Worm (Caenorhabditis elegans) whole organism, late embryonic: Measurements from ENCODE around the gene W07G4.5.

Experiments used
- K02D7.2 ChIP-seq: sonication (generic microtip); optimal IDR thresholded peaks from 2 replicates; lab custom pipeline; 2017; ENCODE audit warnings: mild to moderate bottlenecking, missing genetic modification characterization, missing compliant biosample characterization
- Y22D7AL.16 ChIP-seq: sonication (generic microtip); optimal IDR thresholded peaks from 2 replicates; lab custom pipeline; 2016; ENCODE audit warnings: missing genetic modification characterization, missing compliant biosample characterization
- ahr-1 ChIP-seq: sonication (generic microtip); optimal IDR thresholded peaks from 2 replicates; lab custom pipeline; 2016; ENCODE audit warnings: missing genetic modification characterization, missing compliant biosample characterization
- ama-1 ChIP-seq: fragments of 150-350 bp; optimal IDR thresholded peaks from 2 replicates; lab custom pipeline; 2014
- ceh-14 ChIP-seq: sonication (generic microtip); optimal IDR thresholded peaks from 2 replicates; lab custom pipeline; 2016; ENCODE audit warnings: missing genotype, missing genetic modification characterization, missing compliant biosample characterization
- ceh-19 ChIP-seq: fragments of 200-800 bp; sonication (Bioruptor generic); optimal IDR thresholded peaks from 2 replicates; lab custom pipeline; 2018; ENCODE audit warnings: mild to moderate bottlenecking, missing genetic modification characterization, missing compliant biosample characterization
- ceh-2 ChIP-seq: sonication (generic microtip); optimal IDR thresholded peaks from 2 replicates; lab custom pipeline; 2016; ENCODE audit warnings: missing genotype, missing genetic modification characterization, missing compliant biosample characterization
- ceh-22 ChIP-seq: sonication (generic microtip); optimal IDR thresholded peaks from 2 replicates; lab custom pipeline; 2017; ENCODE audit warnings: missing biosample characterization, missing genetic modification characterization
- ceh-30 ChIP-seq: fragments of 150-350 bp; optimal IDR thresholded peaks from 2 replicates; lab custom pipeline; 2014; ENCODE audit warnings: missing biosample characterization, missing genetic modification characterization
- ceh-31 ChIP-seq: sonication (generic microtip); optimal IDR thresholded peaks from 2 replicates; lab custom pipeline; 2016; ENCODE audit warnings: missing genetic modification characterization, missing compliant biosample characterization
- ceh-34 ChIP-seq: sonication (generic microtip); optimal IDR thresholded peaks from 2 replicates; lab custom pipeline; 2016; ENCODE audit warnings: mild to moderate bottlenecking, missing genetic modification characterization, missing compliant biosample characterization
- ceh-48 ChIP-seq: sonication (generic microtip); optimal IDR thresholded peaks from 2 replicates; lab custom pipeline; 2016; ENCODE audit warnings: missing genetic modification characterization, inconsistent platforms, missing compliant biosample characterization
- ceh-6 ChIP-seq: fragments of 200-800 bp; sonication (Bioruptor generic); optimal IDR thresholded peaks from 2 replicates; lab custom pipeline; 2018; ENCODE audit warnings: mild to moderate bottlenecking, missing genetic modification characterization, missing compliant biosample characterization
- dmd-4 ChIP-seq: sonication (generic microtip); optimal IDR thresholded peaks from 2 replicates; lab custom pipeline; 2016; ENCODE audit warnings: borderline replicate concordance, missing genetic modification characterization, missing compliant biosample characterization
- elt-2 ChIP-seq: sonication (generic microtip); optimal IDR thresholded peaks from 2 replicates; lab custom pipeline; 2016; ENCODE audit warnings: missing genetic modification reagents, missing genetic modification characterization, missing compliant biosample characterization
- ets-4 ChIP-seq: sonication (generic microtip); optimal IDR thresholded peaks from 2 replicates; lab custom pipeline; 2016; ENCODE audit warnings: missing genetic modification characterization, missing compliant biosample characterization
- fax-1 ChIP-seq: sonication (generic microtip); optimal IDR thresholded peaks from 2 replicates; lab custom pipeline; 2016; ENCODE audit warnings: missing genotype, missing genetic modification characterization, missing compliant biosample characterization
- fkh-10 ChIP-seq: fragments of 150-350 bp; optimal IDR thresholded peaks from 2 replicates; lab custom pipeline; 2014; ENCODE audit warnings: missing biosample characterization, missing genetic modification reagents, missing genetic modification characterization
- hlh-30 ChIP-seq: sonication (generic microtip); optimal IDR thresholded peaks from 2 replicates; lab custom pipeline; 2017; ENCODE audit warnings: antibody characterized with exemption, missing genetic modification characterization, missing compliant biosample characterization; ENCODE audit not compliant: insufficient read depth
- hlh-6 ChIP-seq: sonication (generic microtip); optimal IDR thresholded peaks from 2 replicates; lab custom pipeline; 2016; ENCODE audit warnings: missing genotype, missing genetic modification characterization, missing compliant biosample characterization
- hlh-8 ChIP-seq: sonication (generic microtip); optimal IDR thresholded peaks from 2 replicates; lab custom pipeline; 2016; ENCODE audit warnings: missing genotype, missing genetic modification characterization, missing compliant biosample characterization
- madf-2 ChIP-seq: sonication (generic microtip); optimal IDR thresholded peaks from 2 replicates; lab custom pipeline; 2017; ENCODE audit warnings: missing genetic modification characterization, missing compliant biosample characterization
- mec-3 ChIP-seq: sonication (generic microtip); optimal IDR thresholded peaks from 2 replicates; lab custom pipeline; 2016; ENCODE audit warnings: borderline replicate concordance, missing genetic modification characterization, missing compliant biosample characterization
- npax-4 ChIP-seq: sonication (generic microtip); optimal IDR thresholded peaks from 2 replicates; lab custom pipeline; 2016; ENCODE audit warnings: missing genetic modification characterization, missing compliant biosample characterization
- pag-3 ChIP-seq: sonication (generic microtip); optimal IDR thresholded peaks from 2 replicates; lab custom pipeline; 2016; ENCODE audit warnings: missing compliant biosample characterization, missing genetic modification characterization, borderline replicate concordance
- pax-1 ChIP-seq: fragments of 150-350 bp; optimal IDR thresholded peaks from 2 replicates; lab custom pipeline; 2014; ENCODE audit warnings: missing biosample characterization, missing genetic modification characterization
- pha-4 ChIP-seq: fragments of 150-350 bp; optimal IDR thresholded peaks from 2 replicates; lab custom pipeline; 2018; ENCODE audit warnings: missing biosample characterization, missing genetic modification reagents, missing genetic modification characterization
- pqm-1 ChIP-seq: sonication (generic microtip); optimal IDR thresholded peaks from 2 replicates; lab custom pipeline; 2016; ENCODE audit warnings: missing genetic modification characterization, missing compliant biosample characterization
- pros-1 ChIP-seq: fragments of 150-350 bp; optimal IDR thresholded peaks from 2 replicates; lab custom pipeline; 2014; ENCODE audit warnings: missing biosample characterization, missing genetic modification reagents, missing genetic modification characterization
- rnt-1 ChIP-seq: sonication (generic microtip); optimal IDR thresholded peaks from 2 replicates; lab custom pipeline; 2016; ENCODE audit warnings: missing genetic modification characterization, missing compliant biosample characterization
- sox-2 ChIP-seq: fragments of 200-800 bp; sonication (Bioruptor generic); IDR thresholded peaks from 2 replicates; pipeline ENCODE4 v1.3.6; 2022; ENCODE audit warnings: missing genetic modification reagents, missing genetic modification characterization, missing compliant biosample characterization
- sox-4 ChIP-seq: sonication (generic microtip); optimal IDR thresholded peaks from 2 replicates; lab custom pipeline; 2017; ENCODE audit warnings: mild to moderate bottlenecking, missing genetic modification characterization, inconsistent platforms, missing compliant biosample characterization
- tbx-2 ChIP-seq: sonication (generic microtip); optimal IDR thresholded peaks from 2 replicates; lab custom pipeline; 2016; ENCODE audit warnings: missing genetic modification characterization, missing compliant biosample characterization
- unc-42 ChIP-seq: sonication (generic microtip); optimal IDR thresholded peaks from 2 replicates; lab custom pipeline; 2016; ENCODE audit warnings: missing genotype, missing genetic modification characterization, missing compliant biosample characterization
- unc-86 ChIP-seq: sonication (generic microtip); optimal IDR thresholded peaks from 2 replicates; lab custom pipeline; 2016; ENCODE audit warnings: missing genetic modification characterization, missing compliant biosample characterization
- zip-5 ChIP-seq: sonication (generic microtip); optimal IDR thresholded peaks from 2 replicates; lab custom pipeline; 2016; ENCODE audit warnings: missing genetic modification characterization, missing compliant biosample characterization
- ztf-16 ChIP-seq: sonication (generic microtip); optimal IDR thresholded peaks from 2 replicates; lab custom pipeline; 2017; ENCODE audit warnings: missing genetic modification characterization, missing compliant biosample characterization

Gene W07G4.5

ce11 chrV:13022265-13022664 lies 25.5 kb upstream of the W07G4.5 start:
- TF ChIP-seq ceh-6 (GFP tag; lab: Kevin White, UChicago) (no peak), elt-2 (tag; lab: Kevin White, UChicago) (no peak), unc-42 (tag; lab: Kevin White, UChicago) (peak; percentile 70), ceh-14 (tag; lab: Kevin White, UChicago) (peak; percentile 8), ceh-31 (tag; lab: Kevin White, UChicago) (peak; percentile 35), madf-2 (tag; lab: Kevin White, UChicago) (no peak)

- no peak for TF ChIP-seq madf-2 (tag; lab: Kevin White, UChicago)
- no peak for TF ChIP-seq unc-86
- TF ChIP-seq ama-1 (lab: Kevin White, UChicago): no peak
- peak; percentile 60 for TF ChIP-seq ceh-31 (tag; lab: Kevin White, UChicago)
- TF ChIP-seq ztf-16 (tag; lab: Kevin White, UChicago): no peak
- TF ChIP-seq ets-4 (tag; lab: Kevin White, UChicago): no peak
- no peak for TF ChIP-seq ceh-48
- no peak for TF ChIP-seq pag-3 (tag; lab: Kevin White, UChicago)
- peak; percentile 8; the same call in 1 of the 2 replicates for TF ChIP-seq sox-2
- TF ChIP-seq ceh-30 (tag; lab: Kevin White, UChicago): no peak
- TF ChIP-seq hlh-30 (tag; lab: Kevin White, UChicago): no peak
- TF ChIP-seq ahr-1 (tag; lab: Kevin White, UChicago): no peak
- TF ChIP-seq fkh-10 (GFP tag; lab: Kevin White, UChicago): peak; percentile 64
- TF ChIP-seq tbx-2: no peak
- peak; percentile 99 for TF ChIP-seq unc-42 (tag; lab: Kevin White, UChicago)
- TF ChIP-seq ceh-2 (tag; lab: Kevin White, UChicago): no peak
- no peak for TF ChIP-seq zip-5 (tag; lab: Kevin White, UChicago)
- TF ChIP-seq hlh-6 (tag; lab: Kevin White, UChicago): no peak
- TF ChIP-seq pros-1 (tag; lab: Kevin White, UChicago): no peak
- TF ChIP-seq fax-1 (tag; lab: Kevin White, UChicago): no peak
- no peak for TF ChIP-seq pqm-1 (tag; lab: Kevin White, UChicago)
- TF ChIP-seq rnt-1 (tag; lab: Kevin White, UChicago): no peak
- no peak for TF ChIP-seq mec-3
- TF ChIP-seq ceh-19 (GFP tag; lab: Kevin White, UChicago): no peak
These were observed 23.3 kb upstream of the W07G4.5 start for ce11 chrV:13024499-13024898.

- TF ChIP-seq K02D7.2 (tag; lab: Kevin White, UChicago) (no peak), pros-1 (tag; lab: Kevin White, UChicago) (no peak), ceh-31 (tag; lab: Kevin White, UChicago) (no peak), unc-86 (no peak), ceh-34 (tag; lab: Kevin White, UChicago) (no peak), npax-4 (tag; lab: Kevin White, UChicago) (no peak), hlh-6 (tag; lab: Kevin White, UChicago) (no peak), pqm-1 (tag; lab: Kevin White, UChicago) (no peak)
These were observed 22.5 kb upstream of the W07G4.5 start for ce11 chrV:13025283-13025682.

- TF ChIP-seq unc-42 (tag; lab: Kevin White, UChicago) (peak; percentile 93), ceh-22 (tag; lab: Kevin White, UChicago) (no peak)
These were observed 21.0 kb upstream of the W07G4.5 start for ce11 chrV:13026631-13027299.

ce11 chrV:13028871-13029270 lies 18.9 kb upstream of the W07G4.5 start:
- no peak for TF ChIP-seq ceh-2 (tag; lab: Kevin White, UChicago)
- TF ChIP-seq unc-42 (tag; lab: Kevin White, UChicago): peak; percentile 91

- TF ChIP-seq dmd-4 (tag; lab: Kevin White, UChicago): no peak
- no peak for TF ChIP-seq pha-4 (tag; lab: Kevin White, UChicago)
- no peak for TF ChIP-seq sox-2
- no peak for TF ChIP-seq pax-1 (tag; lab: Kevin White, UChicago)
- no peak for TF ChIP-seq Y22D7AL.16 (tag; lab: Kevin White, UChicago)
- TF ChIP-seq sox-4: no peak
- TF ChIP-seq tbx-2: no peak
- TF ChIP-seq hlh-8 (tag; lab: Kevin White, UChicago): no peak
These were observed 14.6 kb upstream of the W07G4.5 start, which contains the start of gene W07G4.1 for ce11 chrV:13033223-13033622. TSS of gene W07G4.1 (plus strand) at chrV:13033523.
